Fruit fly (Drosophila melanogaster) whole organism: ENCODE results near the gene Ccp84Ab.

Experiments used
- CG8478 ChIP-seq: fragments of >200 bp; optimal IDR thresholded peaks from 2 replicates; lab custom pipeline; 2018; ENCODE audit warnings: inconsistent platforms
- Dll ChIP-seq: fragments of >200 bp; optimal IDR thresholded peaks from 2 replicates; lab custom pipeline; 2017
- EcR ChIP-seq, 2 experiments: fragments of >200 bp; optimal IDR thresholded peaks; 2 replicates each; lab custom pipeline; 2017; ENCODE audit warnings: missing biosample characterization in 2 of 2, missing genetic modification characterization in 2 of 2, missing genetic modification reagents in 2 of 2
- pan ChIP-seq: fragments of >200 bp; optimal IDR thresholded peaks from 2 replicates; lab custom pipeline; 2017
- psq ChIP-seq: fragments of >200 bp; optimal IDR thresholded peaks from 2 replicates; lab custom pipeline; 2017
- usp ChIP-seq: fragments of >200 bp; optimal IDR thresholded peaks from 2 replicates; lab custom pipeline; 2017; ENCODE audit warnings: missing biosample characterization, missing genetic modification characterization, mixed read lengths

Gene Ccp84Ab

dm6 chr3R:6703784-6704183 is 1.1 kb upstream of the Ccp84Ab start, which contains the start of gene Ccp84Aa:
Gene Ccp84Aa, plus strand, starts transcription at chr3R:6704084.
- no peak for TF ChIP-seq CG8478 (lab: Kevin White, UChicago)
- no peak for TF ChIP-seq Dll (lab: Kevin White, UChicago)

dm6 chr3R:6696221-6696749 is 6.4 kb downstream of the Ccp84Ab start, which contains the start of gene Ccp84Ac:
Gene Ccp84Ac, minus strand, starts transcription at chr3R:6696271.
- TF ChIP-seq psq (no peak), pan (lab: Kevin White, UChicago) (no peak), Dll (lab: Kevin White, UChicago) (no peak), CG8478 (lab: Kevin White, UChicago) (no peak), usp (no peak)

- TF ChIP-seq psq (no peak), usp (no peak), Dll (lab: Kevin White, UChicago) (no peak), pan (lab: Kevin White, UChicago) (no peak), CG8478 (lab: Kevin White, UChicago) (no peak), EcR (GFP tag; optimal IDR thresholded peaks at IDR 0.05; lab: Kevin White, UChicago) (no peak)
Observed at dm6 chr3R:6692432-6692831, 10.2 kb downstream of the Ccp84Ab start, which contains the start of gene Ccp84Ad. Gene Ccp84Ad, plus strand, starts transcription at chr3R:6692732.

dm6 chr3R:6691658-6692057 is 11.0 kb downstream of the Ccp84Ab start, which contains the start of gene Ccp84Ae:
Gene Ccp84Ae, minus strand, starts transcription at chr3R:6691758.
- no peak for TF ChIP-seq EcR (GFP tag; optimal IDR thresholded peaks at IDR 0.05; lab: Kevin White, UChicago)
- no peak for TF ChIP-seq usp
- TF ChIP-seq psq, result no peak
- TF ChIP-seq Dll (lab: Kevin White, UChicago), result no peak
- TF ChIP-seq CG8478 (lab: Kevin White, UChicago), result no peak
- TF ChIP-seq pan (lab: Kevin White, UChicago), result no peak

dm6 chr3R:6690139-6690538 is 12.5 kb downstream of the Ccp84Ab start, which contains the start of gene Ccp84Af:
Gene Ccp84Af, minus strand, starts transcription at chr3R:6690239.
- TF ChIP-seq psq (no peak), CG8478 (lab: Kevin White, UChicago) (no peak), pan (lab: Kevin White, UChicago) (no peak), EcR (GFP tag; optimal IDR thresholded peaks at IDR 0.05; lab: Kevin White, UChicago) (no peak), usp (no peak), Dll (lab: Kevin White, UChicago) (no peak)

dm6 chr3R:6688160-6688559 is 14.5 kb downstream of the Ccp84Ab start:
- no peak for TF ChIP-seq pan (lab: Kevin White, UChicago)
- no peak for TF ChIP-seq psq
- no peak for TF ChIP-seq CG8478 (lab: Kevin White, UChicago)
- no peak for TF ChIP-seq Dll (lab: Kevin White, UChicago)
- TF ChIP-seq EcR (GFP tag; optimal IDR thresholded peaks at IDR 0.05; lab: Kevin White, UChicago), result no peak
- no peak for TF ChIP-seq usp

dm6 chr3R:6687219-6687618 is 15.5 kb downstream of the Ccp84Ab start:
- TF ChIP-seq usp, result no peak
- no peak for TF ChIP-seq pan (lab: Kevin White, UChicago)
- no peak for TF ChIP-seq EcR (GFP tag; optimal IDR thresholded peaks at IDR 0.05; lab: Kevin White, UChicago)
- no peak for TF ChIP-seq psq
- TF ChIP-seq CG8478 (lab: Kevin White, UChicago), result no peak
- TF ChIP-seq Dll (lab: Kevin White, UChicago), result no peak

- TF ChIP-seq pan (lab: Kevin White, UChicago) (no peak), Dll (lab: Kevin White, UChicago) (no peak), psq (no peak), usp (no peak), EcR (GFP tag; optimal IDR thresholded peaks at IDR 0.05; lab: Kevin White, UChicago) (no peak), CG8478 (lab: Kevin White, UChicago) (no peak)
Observed at dm6 chr3R:6686428-6686827, 16.2 kb downstream of the Ccp84Ab start, which contains the start of gene Ccp84Ag. Gene Ccp84Ag, plus strand, starts transcription at chr3R:6686728.

dm6 chr3R:6684145-6684544 is 18.5 kb downstream of the Ccp84Ab start, which contains the start of gene Edg84A:
Gene Edg84A, plus strand, starts transcription at chr3R:6684445.
- TF ChIP-seq psq (no peak), EcR (GFP tag; optimal IDR thresholded peaks at IDR 0.05; lab: Kevin White, UChicago) (no peak), usp (no peak), pan (lab: Kevin White, UChicago) (no peak), Dll (lab: Kevin White, UChicago) (no peak)

- no peak for TF ChIP-seq EcR (GFP tag; optimal IDR thresholded peaks at IDR 0.05; lab: Kevin White, UChicago)
- TF ChIP-seq Dll (lab: Kevin White, UChicago), result no peak
- no peak for TF ChIP-seq pan (lab: Kevin White, UChicago)
- TF ChIP-seq CG8478 (lab: Kevin White, UChicago), result no peak
- no peak for TF ChIP-seq usp
- TF ChIP-seq psq, result no peak
Observed at dm6 chr3R:6683671-6684070, 19.0 kb downstream of the Ccp84Ab start.

dm6 chr3R:6683135-6683534 is 19.5 kb downstream of the Ccp84Ab start:
- TF ChIP-seq EcR (GFP tag; optimal IDR thresholded peaks at IDR 0.05; lab: Kevin White, UChicago) (no peak), usp (no peak), pan (lab: Kevin White, UChicago) (no peak), CG8478 (lab: Kevin White, UChicago) (no peak), psq (no peak), Dll (lab: Kevin White, UChicago) (no peak)

dm6 chr3R:6678480-6678879 is 24.2 kb downstream of the Ccp84Ab start, which contains the start of gene lab:
Gene lab, minus strand, starts transcription at chr3R:6678590.
- TF ChIP-seq usp (no peak), CG8478 (lab: Kevin White, UChicago) (peak; percentile 89), EcR (GFP tag; optimal IDR thresholded peaks at IDR 0.05; lab: Kevin White, UChicago) (peak in 1 of 2 experiments; percentile 16)

dm6 chr3R:6674548-6674947 is 28.1 kb downstream of the Ccp84Ab start:
- TF ChIP-seq EcR (GFP tag; optimal IDR thresholded peaks at IDR 0.05; lab: Kevin White, UChicago), result no peak
- TF ChIP-seq pan (lab: Kevin White, UChicago), result no peak
- TF ChIP-seq Dll (lab: Kevin White, UChicago), result no peak
- no peak for TF ChIP-seq usp
- no peak for TF ChIP-seq CG8478 (lab: Kevin White, UChicago)
- TF ChIP-seq psq, result no peak
